Fruit fly (Drosophila melanogaster): ENCODE measurements around the gene Cpr67B.

The Cpr67B gene

dm6 chr3L:9435315-9435714, 30.7 kb downstream of the Cpr67B start, which contains the start of gene CG42526 (continued):
- TF ChIP-seq Xbp1 (GFP tag; optimal IDR thresholded peaks at IDR 0.05) (peak; percentile 54), Bdp1 (GFP tag; optimal IDR thresholded peaks at IDR 0.05) (peak; percentile 24), CG10321 (GFP tag; IDR thresholded peaks at IDR 0.05) (0 out of 2 replicates have a peak, but pooled peaks have one; percentile 11), NC2β (GFP tag; optimal IDR thresholded peaks at IDR 0.05) (peak; percentile 24), CG1602 (GFP tag; optimal IDR thresholded peaks at IDR 0.05) (peak; percentile 16), CG10462 (GFP tag; optimal IDR thresholded peaks at IDR 0.05) (no peak), sens (GFP tag) (peak; percentile 80), lbe (GFP tag; optimal IDR thresholded peaks at IDR 0.05) (peak; percentile 36), Sin3A (optimal IDR thresholded peaks at IDR 0.05) (peak; percentile 25), CG13123 (GFP tag; optimal IDR thresholded peaks at IDR 0.05) (peak; percentile 7), CG15514 (GFP tag; optimal IDR thresholded peaks at IDR 0.05) (peak; percentile 82), CG17829 (tag; optimal IDR thresholded peaks at IDR 0.05) (peak; percentile 31), dan (GFP tag; IDR thresholded peaks at IDR 0.05) (no peak), Sox102F (GFP tag; optimal IDR thresholded peaks at IDR 0.05) (peak; percentile 30), PHDP (tag; optimal IDR thresholded peaks at IDR 0.05) (peak; percentile 36), ash1 (GFP tag; optimal IDR thresholded peaks at IDR 0.05) (no peak), Adf1 (GFP tag; IDR thresholded peaks at IDR 0.05) (0 out of 2 replicates have a peak, but pooled peaks have one; percentile 17), crc (GFP tag; optimal IDR thresholded peaks at IDR 0.05) (no peak), CG2889 (GFP tag; IDR thresholded peaks at IDR 0.05) (0 out of 3 replicates have a peak, but pooled peaks have one; percentile 16), bigmax (GFP tag; optimal IDR thresholded peaks at IDR 0.05) (peak; percentile 41), CG12391 (tag; optimal IDR thresholded peaks at IDR 0.05) (peak; percentile 56), CG8924 (tag; optimal IDR thresholded peaks at IDR 0.05) (peak; percentile 21), ap (GFP tag; IDR thresholded peaks at IDR 0.05) (0 out of 2 replicates have a peak, but pooled peaks have one; percentile 5), pita (GFP tag; optimal IDR thresholded peaks at IDR 0.05) (no peak), CG14710 (tag; optimal IDR thresholded peaks at IDR 0.05) (peak; percentile 39), Dref (GFP tag; IDR thresholded peaks at IDR 0.05) (peak; percentile 44), CG10209 (GFP tag; optimal IDR thresholded peaks at IDR 0.05) (peak; percentile 39), zfh1 (GFP tag; IDR thresholded peaks at IDR 0.05) (0 out of 3 replicates have a peak, but pooled peaks have one; percentile 16), amos (GFP tag; IDR thresholded peaks at IDR 0.05; ENCODE audit: partially characterized antibody) (peak; percentile 44; the same call in 1 of the 2 replicates), her (GFP tag; optimal IDR thresholded peaks at IDR 0.05) (peak; percentile 45), slbo (GFP tag; IDR thresholded peaks at IDR 0.05) (peak; percentile 76), CG15479 (GFP tag; optimal IDR thresholded peaks at IDR 0.05) (no peak), CG3847 (GFP tag; IDR thresholded peaks at IDR 0.05) (peak; percentile 14; the same call in 1 of the 2 replicates), bbx (GFP tag; IDR thresholded peaks at IDR 0.05; ENCODE audit: partially characterized antibody) (peak; percentile 53; the same call in 1 of the 2 replicates), MESR4 (GFP tag; optimal IDR thresholded peaks at IDR 0.05) (peak; percentile 22), Pdp1 (GFP tag; optimal IDR thresholded peaks at IDR 0.05) (peak; percentile 6 to 58), Hr51 (GFP tag; optimal IDR thresholded peaks at IDR 0.05) (peak; percentile 28 to 50), Nf-YB (GFP tag; optimal IDR thresholded peaks at IDR 0.05) (no peak), CG6791 (GFP tag; IDR thresholded peaks at IDR 0.05; ENCODE audit: partially characterized antibody) (no peak), BEAF-32 (GFP tag; optimal IDR thresholded peaks at IDR 0.05) (peak; percentile 66), CG15269 (tag; optimal IDR thresholded peaks at IDR 0.05) (peak; percentile 48), hb (GFP tag; IDR thresholded peaks at IDR 0.05; ENCODE audit: partially characterized antibody) (0 out of 3 replicates have a peak, but pooled peaks have one; percentile 31), cg (GFP tag; optimal IDR thresholded peaks at IDR 0.05) (no peak), Mad (GFP tag; optimal IDR thresholded peaks at IDR 0.05) (peak; percentile 17), row (GFP tag; IDR thresholded peaks at IDR 0.05) (peak; percentile 75), CG11456 (GFP tag; IDR thresholded peaks at IDR 0.05) (0 out of 3 replicates have a peak, but pooled peaks have one; percentile 47), pho (GFP tag; optimal IDR thresholded peaks at IDR 0.05) (peak; percentile 56), ems (GFP tag; optimal IDR thresholded peaks at IDR 0.05) (peak; percentile 26), HmgZ (tag; optimal IDR thresholded peaks at IDR 0.05) (peak; percentile 41), CG17328 (GFP tag; IDR thresholded peaks at IDR 0.05) (peak; percentile 46; the same call in 1 of the 2 replicates)
